Worm (Caenorhabditis elegans): ENCODE data around the gene F35H8.12.

Gene F35H8.12

ce11 chrII:9550718-9551117 lies 918 bp upstream of the F35H8.12 start, which contains the start of gene sra-6:
TSS of gene sra-6 (minus strand) at chrII:9550818.
- TF ChIP-seq him-1 (tag; optimal IDR thresholded peaks at IDR 0.05) (no peak), W03F9.2 (tag; optimal IDR thresholded peaks at IDR 0.05) (no peak), dao-5 (tag; optimal IDR thresholded peaks at IDR 0.05) (no peak)

ce11 chrII:9553179-9553578 lies 1.5 kb downstream of the F35H8.12 start, which contains the start of gene F35H8.1:
TSS of gene F35H8.1 (minus strand) at chrII:9553279.
- TF ChIP-seq dao-5 (tag; optimal IDR thresholded peaks at IDR 0.05) (no peak), W03F9.2 (tag; optimal IDR thresholded peaks at IDR 0.05) (no peak), him-1 (tag; optimal IDR thresholded peaks at IDR 0.05) (no peak)

ce11 chrII:9554925-9555553 lies 3.4 kb downstream of the F35H8.12 start, which contains the start of gene F35H8.2:
TSS of gene F35H8.2 (plus strand) at chrII:9555503.
- TF ChIP-seq W03F9.2 (tag; optimal IDR thresholded peaks at IDR 0.05) (no peak), dao-5 (tag; optimal IDR thresholded peaks at IDR 0.05) (no peak), him-1 (tag; optimal IDR thresholded peaks at IDR 0.05) (no peak)

ce11 chrII:9556582-9556981 lies 4.9 kb downstream of the F35H8.12 start:
- TF ChIP-seq W03F9.2 (tag; optimal IDR thresholded peaks at IDR 0.05) (no peak), him-1 (tag; optimal IDR thresholded peaks at IDR 0.05) (no peak), dao-5 (tag; optimal IDR thresholded peaks at IDR 0.05) (no peak)

- TF ChIP-seq W03F9.2 (tag; optimal IDR thresholded peaks at IDR 0.05) (no peak), him-1 (tag; optimal IDR thresholded peaks at IDR 0.05) (no peak), dao-5 (tag; optimal IDR thresholded peaks at IDR 0.05) (no peak)
Observed at ce11 chrII:9557437-9558150, 6.0 kb downstream of the F35H8.12 start, which contains the start of gene zfp-2. TSS of gene zfp-2 (plus strand) at chrII:9557650.

- TF ChIP-seq him-1 (tag; optimal IDR thresholded peaks at IDR 0.05), result no peak
- no peak for TF ChIP-seq dao-5 (tag; optimal IDR thresholded peaks at IDR 0.05)
- TF ChIP-seq W03F9.2 (tag; optimal IDR thresholded peaks at IDR 0.05), result no peak
Observed at ce11 chrII:9558906-9559305, 7.3 kb downstream of the F35H8.12 start.

- no peak for TF ChIP-seq dao-5 (tag; optimal IDR thresholded peaks at IDR 0.05)
- TF ChIP-seq W03F9.2 (tag; optimal IDR thresholded peaks at IDR 0.05), result no peak
- no peak for TF ChIP-seq him-1 (tag; optimal IDR thresholded peaks at IDR 0.05)
Observed at ce11 chrII:9559929-9560328, 8.3 kb downstream of the F35H8.12 start, which contains the start of gene F35H8.4. TSS of gene F35H8.4 (minus strand) at chrII:9560029.

- TF ChIP-seq dao-5 (tag; optimal IDR thresholded peaks at IDR 0.05), result no peak
- TF ChIP-seq W03F9.2 (tag; optimal IDR thresholded peaks at IDR 0.05), result no peak
- TF ChIP-seq him-1 (tag; optimal IDR thresholded peaks at IDR 0.05), result no peak
Observed at ce11 chrII:9560895-9561294, 9.3 kb downstream of the F35H8.12 start.

- TF ChIP-seq dao-5 (tag; optimal IDR thresholded peaks at IDR 0.05), result peak; percentile 80
- TF ChIP-seq W03F9.2 (tag; optimal IDR thresholded peaks at IDR 0.05), result no peak
- TF ChIP-seq him-1 (tag; optimal IDR thresholded peaks at IDR 0.05), result peak; percentile 49
Observed at ce11 chrII:9566045-9566444, 14.4 kb downstream of the F35H8.12 start.

- no peak for TF ChIP-seq him-1 (tag; optimal IDR thresholded peaks at IDR 0.05)
- TF ChIP-seq dao-5 (tag; optimal IDR thresholded peaks at IDR 0.05), result no peak
- no peak for TF ChIP-seq W03F9.2 (tag; optimal IDR thresholded peaks at IDR 0.05)
Observed at ce11 chrII:9573412-9573811, 21.8 kb downstream of the F35H8.12 start.

ce11 chrII:9574406-9574805 lies 22.8 kb downstream of the F35H8.12 start:
- TF ChIP-seq dao-5 (tag; optimal IDR thresholded peaks at IDR 0.05), result no peak

- no peak for TF ChIP-seq him-1 (tag; optimal IDR thresholded peaks at IDR 0.05)
- TF ChIP-seq W03F9.2 (tag; optimal IDR thresholded peaks at IDR 0.05), result no peak
- no peak for TF ChIP-seq dao-5 (tag; optimal IDR thresholded peaks at IDR 0.05)
Observed at ce11 chrII:9575670-9576069, 24.0 kb downstream of the F35H8.12 start, which contains the start of gene exc-7. TSS of gene exc-7 (plus strand) at chrII:9575970.

- TF ChIP-seq him-1 (tag; optimal IDR thresholded peaks at IDR 0.05) (no peak), dao-5 (tag; optimal IDR thresholded peaks at IDR 0.05) (no peak), W03F9.2 (tag; optimal IDR thresholded peaks at IDR 0.05) (no peak)
Observed at ce11 chrII:9576707-9577106, 25.1 kb downstream of the F35H8.12 start.

ce11 chrII:9577630-9578029 lies 26.0 kb downstream of the F35H8.12 start:
- TF ChIP-seq W03F9.2 (tag; optimal IDR thresholded peaks at IDR 0.05), result no peak
- no peak for TF ChIP-seq him-1 (tag; optimal IDR thresholded peaks at IDR 0.05)
- no peak for TF ChIP-seq dao-5 (tag; optimal IDR thresholded peaks at IDR 0.05)

All from whole organism, L4/young adult.